Worm (Caenorhabditis elegans) whole organism, L3 larva: ENCODE measurements around the gene riok-3.

ENCODE experiments used
- aly-2 ChIP-seq: fragments of 150-350 bp; optimal IDR thresholded peaks from 2 replicates; lab custom pipeline; 2014; ENCODE audit warnings: missing biosample characterization, missing genetic modification characterization
- ama-1 ChIP-seq: fragments of 150-350 bp; optimal IDR thresholded peaks from 2 replicates; lab custom pipeline; 2018
- ceh-16 ChIP-seq: sonication (generic microtip); optimal IDR thresholded peaks from 2 replicates; lab custom pipeline; 2017; ENCODE audit warnings: missing biosample characterization, missing genetic modification characterization
- ceh-28 ChIP-seq: fragments of 150-350 bp; optimal IDR thresholded peaks from 2 replicates; lab custom pipeline; 2014; ENCODE audit warnings: missing biosample characterization, missing genetic modification reagents, missing genetic modification characterization
- ceh-82 ChIP-seq: fragments of 150-350 bp; optimal IDR thresholded peaks from 2 replicates; lab custom pipeline; 2014; ENCODE audit warnings: missing biosample characterization, missing genetic modification characterization
- ceh-9 ChIP-seq: sonication (generic microtip); optimal IDR thresholded peaks from 2 replicates; lab custom pipeline; 2018; ENCODE audit warnings: missing biosample characterization, missing genetic modification characterization
- daf-12 ChIP-seq: fragments of 150-350 bp; optimal IDR thresholded peaks from 2 replicates; lab custom pipeline; 2014; ENCODE audit warnings: missing biosample characterization, missing genetic modification reagents, missing genetic modification characterization
- elt-3 ChIP-seq, 3 experiments: fragments of 150-350 bp in 1 of 3; sonication (generic microtip) in 2 of 3; optimal IDR thresholded peaks; 2 replicates in 2 of 3; 4 replicates in 1 of 3; lab custom pipeline; 2014 to 2017; ENCODE audit warnings: missing biosample characterization in 3 of 3, missing genetic modification characterization in 3 of 3
- eor-1 ChIP-seq, 2 experiments: fragments of 150-350 bp; optimal IDR thresholded peaks; 2 replicates each; lab custom pipeline; 2014 to 2018; ENCODE audit warnings: missing biosample characterization in 2 of 2, missing genetic modification characterization in 2 of 2
- fkh-10 ChIP-seq: sonication (generic microtip); optimal IDR thresholded peaks from 2 replicates; lab custom pipeline; 2017; ENCODE audit warnings: missing biosample characterization, missing genetic modification reagents, missing genetic modification characterization
- fkh-2 ChIP-seq: fragments of 150-350 bp; optimal IDR thresholded peaks from 2 replicates; lab custom pipeline; 2014; ENCODE audit warnings: missing biosample characterization, missing genetic modification reagents, missing genetic modification characterization
- fos-1 ChIP-seq: fragments of 150-350 bp; optimal IDR thresholded peaks from 2 replicates; lab custom pipeline; 2014; ENCODE audit warnings: missing biosample characterization, missing genetic modification characterization
- hmg-11 ChIP-seq: sonication (generic microtip); optimal IDR thresholded peaks from 2 replicates; lab custom pipeline; 2016; ENCODE audit warnings: missing genetic modification characterization, missing compliant biosample characterization
- jun-1 ChIP-seq: fragments of 150-350 bp; optimal IDR thresholded peaks from 2 replicates; lab custom pipeline; 2014; ENCODE audit warnings: missing biosample characterization, missing genetic modification reagents, missing genetic modification characterization
- lin-15B ChIP-seq: fragments of 150-350 bp; optimal IDR thresholded peaks from 2 replicates; lab custom pipeline; 2014; ENCODE audit warnings: missing biosample characterization, missing genetic modification characterization
- lin-39 ChIP-seq: fragments of 150-350 bp; optimal IDR thresholded peaks from 2 replicates; lab custom pipeline; 2018; ENCODE audit warnings: missing biosample characterization, missing genetic modification reagents, missing genetic modification characterization
- lsy-12 ChIP-seq: sonication (generic microtip); optimal IDR thresholded peaks from 2 replicates; lab custom pipeline; 2016; ENCODE audit warnings: mild to moderate bottlenecking, missing genetic modification characterization, missing compliant biosample characterization
- mdl-1 ChIP-seq: fragments of 150-350 bp; optimal IDR thresholded peaks from 2 replicates; lab custom pipeline; 2014; ENCODE audit warnings: missing biosample characterization, missing genetic modification characterization
- mml-1 ChIP-seq: fragments of 150-350 bp; sonication (generic microtip); optimal IDR thresholded peaks from 3 replicates; lab custom pipeline; 2014; ENCODE audit warnings: missing biosample characterization, missing genetic modification characterization
- nfya-1 ChIP-seq: sonication (generic microtip); optimal IDR thresholded peaks from 2 replicates; lab custom pipeline; 2017; ENCODE audit warnings: missing genetic modification characterization, mild to moderate bottlenecking, missing compliant biosample characterization, antibody characterized with exemption, moderate library complexity; ENCODE audit not compliant: insufficient read depth
- nhr-11 ChIP-seq: fragments of 150-350 bp; optimal IDR thresholded peaks from 2 replicates; lab custom pipeline; 2014; ENCODE audit warnings: missing biosample characterization, missing genetic modification characterization
- nhr-12 ChIP-seq: fragments of 150-350 bp; optimal IDR thresholded peaks from 2 replicates; lab custom pipeline; 2014; ENCODE audit warnings: missing biosample characterization, missing genetic modification characterization
- nhr-23 ChIP-seq: fragments of 150-350 bp; optimal IDR thresholded peaks from 2 replicates; lab custom pipeline; 2014; ENCODE audit warnings: missing biosample characterization, missing genetic modification reagents, missing genetic modification characterization
- nhr-237 ChIP-seq: fragments of 150-350 bp; optimal IDR thresholded peaks from 2 replicates; lab custom pipeline; 2014; ENCODE audit warnings: missing biosample characterization, missing genetic modification characterization
- nhr-25 ChIP-seq: sonication (generic microtip); optimal IDR thresholded peaks from 2 replicates; lab custom pipeline; 2017; ENCODE audit warnings: missing biosample characterization, missing genetic modification characterization
- nhr-28 ChIP-seq: fragments of 150-350 bp; optimal IDR thresholded peaks from 2 replicates; lab custom pipeline; 2014; ENCODE audit warnings: missing biosample characterization, missing genetic modification characterization
- nhr-43 ChIP-seq: sonication (generic microtip); optimal IDR thresholded peaks from 2 replicates; lab custom pipeline; 2016; ENCODE audit warnings: mild to moderate bottlenecking, missing genetic modification characterization, missing compliant biosample characterization; ENCODE audit not compliant: poor library complexity, severe bottlenecking
- nhr-67 ChIP-seq: fragments of 150-350 bp; optimal IDR thresholded peaks from 2 replicates; lab custom pipeline; 2014; ENCODE audit warnings: missing biosample characterization, missing genetic modification characterization
- nhr-76 ChIP-seq: fragments of 150-350 bp; sonication (generic microtip); optimal IDR thresholded peaks from 5 replicates; lab custom pipeline; 2014; ENCODE audit warnings: missing biosample characterization, missing genetic modification characterization
- nhr-77 ChIP-seq: fragments of 150-350 bp; optimal IDR thresholded peaks from 2 replicates; lab custom pipeline; 2014; ENCODE audit warnings: missing biosample characterization, missing genetic modification characterization
- pha-4 ChIP-seq: fragments of 150-350 bp; optimal IDR thresholded peaks from 2 replicates; lab custom pipeline; 2014; ENCODE audit warnings: missing biosample characterization, missing genetic modification reagents, missing genetic modification characterization
- pqm-1 ChIP-seq: fragments of 150-350 bp; optimal IDR thresholded peaks from 2 replicates; lab custom pipeline; 2017; ENCODE audit warnings: missing biosample characterization, missing genetic modification characterization, inconsistent platforms
- sea-2 ChIP-seq: fragments of 150-350 bp; sonication (generic microtip); optimal IDR thresholded peaks from 4 replicates; lab custom pipeline; 2014; ENCODE audit warnings: missing biosample characterization, missing genetic modification reagents, missing genetic modification characterization
- skn-1 ChIP-seq: fragments of 150-350 bp; optimal IDR thresholded peaks from 2 replicates; lab custom pipeline; 2014; ENCODE audit warnings: missing biosample characterization, missing genetic modification characterization
- snpc-4 ChIP-seq: fragments of 150-350 bp; optimal IDR thresholded peaks from 2 replicates; lab custom pipeline; 2014; ENCODE audit warnings: missing biosample characterization, missing genetic modification characterization
- tbx-2 ChIP-seq: sonication (generic microtip); optimal IDR thresholded peaks from 2 replicates; lab custom pipeline; 2016; ENCODE audit warnings: mild to moderate bottlenecking, missing genetic modification characterization, missing compliant biosample characterization
- unc-39 ChIP-seq: sonication (generic microtip); optimal IDR thresholded peaks from 4 replicates; lab custom pipeline; 2017; ENCODE audit warnings: missing biosample characterization, missing genetic modification characterization
- zag-1 ChIP-seq: fragments of 150-350 bp; optimal IDR thresholded peaks from 2 replicates; lab custom pipeline; 2014; ENCODE audit warnings: missing biosample characterization, missing genetic modification characterization
- ztf-11 ChIP-seq: fragments of 150-350 bp; optimal IDR thresholded peaks from 2 replicates; lab custom pipeline; 2014; ENCODE audit warnings: missing biosample characterization, missing genetic modification characterization
- ztf-4 ChIP-seq: fragments of 150-350 bp; optimal IDR thresholded peaks from 2 replicates; lab custom pipeline; 2014; ENCODE audit warnings: missing biosample characterization, missing genetic modification characterization

riok-3 gene

DNA sequence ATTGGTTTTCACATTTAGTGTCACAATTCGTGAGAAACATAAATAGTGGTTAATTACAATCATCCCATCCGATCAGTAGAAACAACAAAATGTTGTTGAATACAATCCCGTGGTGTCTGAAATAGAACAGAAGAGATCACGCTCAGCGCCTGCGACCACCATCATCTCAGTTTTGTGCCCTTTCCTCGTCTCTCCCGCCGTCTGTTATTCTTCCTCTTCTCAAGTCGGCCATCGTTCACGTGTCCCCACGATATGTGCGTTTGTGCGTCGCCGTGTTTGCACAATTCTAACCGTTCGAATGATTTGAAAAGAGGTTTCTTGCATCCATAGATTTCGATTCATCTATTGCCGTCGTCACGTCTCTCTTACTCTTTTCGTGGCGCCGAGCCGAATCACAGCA lies 14.0 kb upstream of the riok-3 start, which contains the start of gene panl-3 (continued):
- TF ChIP-seq lin-39 (tag; lab: Kevin White, UChicago) (peak; percentile 75), lsy-12 (tag; lab: Kevin White, UChicago) (peak; percentile 54), pqm-1 (tag; lab: Kevin White, UChicago) (no peak), daf-12 (tag; lab: Kevin White, UChicago) (no peak), ceh-9 (tag; lab: Kevin White, UChicago) (no peak), nhr-23 (tag; lab: Kevin White, UChicago) (peak; percentile 68), sea-2 (no peak), hmg-11 (peak; percentile 54), snpc-4 (tag; lab: Kevin White, UChicago) (peak; percentile 20), fos-1 (no peak)

DNA sequence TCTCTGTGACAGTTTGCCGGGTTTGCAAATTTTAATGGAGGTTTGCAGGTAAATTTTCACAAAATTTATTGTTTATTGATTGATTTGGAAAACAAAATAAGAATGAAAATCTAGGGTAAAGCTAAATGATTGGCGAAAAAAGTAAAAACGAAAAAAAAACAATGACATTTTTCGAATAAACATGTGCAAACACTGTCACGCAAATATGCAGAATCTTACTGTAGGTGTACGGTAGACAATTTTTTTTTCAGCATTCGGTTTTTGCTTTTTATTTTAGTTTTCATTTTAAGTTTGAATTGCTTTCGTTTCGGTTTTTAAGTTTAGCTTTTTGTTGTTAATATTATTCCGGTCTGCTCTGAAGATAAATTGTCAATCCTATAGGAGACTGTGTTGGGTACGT lies 13.1 kb upstream of the riok-3 start:
- TF ChIP-seq fkh-2 (tag; lab: Kevin White, UChicago) (no peak), ceh-28 (tag; lab: Kevin White, UChicago) (peak; percentile 5), nhr-67 (tag; lab: Kevin White, UChicago) (no peak)

DNA sequence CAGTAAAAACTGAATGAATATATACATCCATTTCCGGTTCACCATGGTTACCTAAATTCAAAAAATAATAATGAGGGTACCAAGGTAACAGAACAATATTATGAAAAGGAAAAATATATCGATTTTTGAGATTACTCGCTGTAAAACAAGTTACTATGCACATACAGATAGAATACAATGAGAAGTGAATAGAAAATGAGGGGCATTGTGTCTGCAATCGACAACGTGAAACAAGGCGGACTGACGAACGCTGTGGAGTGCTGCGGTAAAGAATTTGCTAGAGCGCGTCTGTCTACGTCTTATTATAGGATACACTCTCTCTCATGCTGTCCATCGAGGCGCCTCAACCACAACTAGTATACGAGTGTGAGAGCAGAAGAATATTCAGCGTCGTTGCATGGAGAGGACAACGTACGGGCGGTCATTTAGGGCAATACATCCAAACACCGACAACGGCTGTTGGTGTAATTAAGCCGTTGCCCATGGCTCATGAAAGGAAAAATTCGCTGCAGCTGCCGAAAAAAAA lies 12.3 kb upstream of the riok-3 start, which contains the start of gene cnx-1:
Gene cnx-1 (minus strand): TSS at position 51 of the 526 bp plus-strand sequence.
- TF ChIP-seq tbx-2 (tag; lab: Kevin White, UChicago) (no peak), nhr-12 (tag; lab: Kevin White, UChicago) (no peak), nfya-1 (tag; lab: Kevin White, UChicago) (peak; percentile 49), pha-4 (tag; lab: Kevin White, UChicago) (peak; percentile 10), nhr-25 (tag; lab: Kevin White, UChicago) (peak; percentile 10), mdl-1 (tag; lab: Kevin White, UChicago) (no peak), nhr-77 (no peak), lin-39 (tag; lab: Kevin White, UChicago) (peak; percentile 66), nhr-67 (tag; lab: Kevin White, UChicago) (no peak), nhr-11 (tag; lab: Kevin White, UChicago) (no peak), nhr-23 (tag; lab: Kevin White, UChicago) (peak; percentile 28), sea-2 (peak; percentile 8), fos-1 (no peak), ceh-28 (tag; lab: Kevin White, UChicago) (no peak), pqm-1 (tag; lab: Kevin White, UChicago) (no peak), ama-1 (lab: Kevin White, UChicago) (peak; percentile 41), hmg-11 (peak; percentile 72), nhr-28 (no peak), daf-12 (tag; lab: Kevin White, UChicago) (no peak), snpc-4 (tag; lab: Kevin White, UChicago) (no peak), fkh-2 (tag; lab: Kevin White, UChicago) (no peak), fkh-10 (GFP tag; lab: Kevin White, UChicago) (no peak), lin-15B (tag; lab: Kevin White, UChicago) (peak; percentile 16)

DNA sequence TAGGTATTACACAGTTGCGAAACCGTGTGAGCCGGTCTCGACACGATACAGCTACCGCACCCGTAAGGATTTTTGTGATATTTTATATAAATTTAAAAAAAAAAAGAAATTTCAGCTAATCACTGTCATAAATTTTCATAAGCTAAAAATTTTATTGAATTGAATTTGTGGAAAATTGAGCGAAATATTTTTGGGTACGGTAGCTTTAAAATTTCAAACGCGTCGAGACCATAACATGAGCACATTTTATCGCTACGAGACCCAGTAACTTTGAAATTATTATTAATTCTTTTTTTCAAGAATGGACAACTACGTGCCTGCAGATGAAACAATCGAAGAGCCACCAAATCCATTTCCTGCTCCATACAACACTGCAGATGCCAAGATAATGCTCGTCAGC lies 8.3 kb upstream of the riok-3 start, which contains the start of gene ZK632.14:
Gene ZK632.14 (plus strand): TSS at position 301 of the 400 bp plus-strand sequence.
- TF ChIP-seq ceh-16 (tag; lab: Kevin White, UChicago): no peak
- TF ChIP-seq nhr-77: no peak
- TF ChIP-seq nhr-237: no peak
- TF ChIP-seq ztf-11 (tag; lab: Kevin White, UChicago): no peak
- no peak for TF ChIP-seq nhr-28
- TF ChIP-seq mml-1: no peak

DNA sequence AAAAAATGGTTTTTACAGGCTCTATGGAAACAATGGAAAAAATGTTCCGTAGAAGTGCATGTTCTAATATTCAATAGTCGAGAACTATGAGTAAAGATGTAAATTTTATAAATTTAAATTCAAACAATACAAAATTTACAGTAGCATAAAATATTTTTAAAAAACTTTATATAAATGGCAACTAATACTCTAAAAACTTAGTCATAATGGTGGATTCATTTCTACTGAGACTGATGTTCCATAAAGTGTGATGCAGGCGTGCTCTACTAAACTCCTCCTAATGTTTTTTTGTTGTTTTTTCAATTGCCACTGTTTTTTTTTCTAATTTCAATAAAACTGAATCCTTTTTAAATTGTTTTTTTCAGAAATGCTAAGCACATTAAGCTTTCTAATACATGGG lies 3.4 kb upstream of the riok-3 start, which contains the start of gene gtap-2:
Gene gtap-2 (plus strand): TSS at position 366 of the 400 bp plus-strand sequence.
- no peak for TF ChIP-seq daf-12 (tag; lab: Kevin White, UChicago)
- no peak for TF ChIP-seq ceh-16 (tag; lab: Kevin White, UChicago)
- peak; percentile 60 for TF ChIP-seq pha-4 (tag; lab: Kevin White, UChicago)
- TF ChIP-seq fos-1: no peak
- no peak for TF ChIP-seq fkh-10 (GFP tag; lab: Kevin White, UChicago)
- TF ChIP-seq nhr-43 (tag; lab: Kevin White, UChicago): peak; percentile 17
- no peak for TF ChIP-seq lin-39 (tag; lab: Kevin White, UChicago)
- TF ChIP-seq skn-1 (tag; lab: Kevin White, UChicago): no peak
- TF ChIP-seq ceh-82 (tag; lab: Kevin White, UChicago): no peak
- peak in 1 of 2 experiments; percentile 20 for TF ChIP-seq eor-1 (tag; optimal IDR thresholded peaks at IDR 0.05; lab: Kevin White, UChicago)
- no peak for TF ChIP-seq zag-1 (tag; lab: Kevin White, UChicago)
- TF ChIP-seq nhr-23 (tag; lab: Kevin White, UChicago): no peak
- TF ChIP-seq nhr-76: no peak
- no peak for TF ChIP-seq snpc-4 (tag; lab: Kevin White, UChicago)
- TF ChIP-seq tbx-2 (tag; lab: Kevin White, UChicago): no peak
- no peak for TF ChIP-seq elt-3 (tag; optimal IDR thresholded peaks at IDR 0.05; lab: Kevin White, UChicago)
- TF ChIP-seq jun-1 (tag; lab: Kevin White, UChicago): no peak
- TF ChIP-seq nhr-237: no peak
- TF ChIP-seq unc-39 (tag; lab: Kevin White, UChicago): no peak
- no peak for TF ChIP-seq lsy-12 (tag; lab: Kevin White, UChicago)
- no peak for TF ChIP-seq hmg-11
- no peak for TF ChIP-seq nhr-11 (tag; lab: Kevin White, UChicago)
- TF ChIP-seq aly-2 (tag; lab: Kevin White, UChicago): no peak
- no peak for TF ChIP-seq ama-1 (lab: Kevin White, UChicago)
- no peak for TF ChIP-seq ztf-11 (tag; lab: Kevin White, UChicago)
- TF ChIP-seq nhr-25 (tag; lab: Kevin White, UChicago): no peak
- TF ChIP-seq ceh-28 (tag; lab: Kevin White, UChicago): no peak
- TF ChIP-seq ztf-4: no peak
- no peak for TF ChIP-seq sea-2
- TF ChIP-seq nhr-28: no peak
- no peak for TF ChIP-seq nhr-67 (tag; lab: Kevin White, UChicago)
- TF ChIP-seq nfya-1 (tag; lab: Kevin White, UChicago): peak; percentile 18
